Worm (Caenorhabditis elegans) whole organism, L1 larva: ENCODE results near the gene let-413.

ENCODE experiments used
- fkh-10 ChIP-seq: sonication (generic microtip); optimal IDR thresholded peaks from 2 replicates; lab custom pipeline; 2017; ENCODE audit warnings: missing biosample characterization, missing genetic modification reagents, missing genetic modification characterization
- grh-1 ChIP-seq: fragments of 200-800 bp; sonication (Bioruptor generic); IDR thresholded peaks from 2 replicates; pipeline ENCODE4 v1.3.6; 2022; ENCODE audit warnings: missing genetic modification reagents, missing genetic modification characterization, missing compliant biosample characterization
- lin-35 ChIP-seq, 2 experiments: fragments of 150-350 bp; optimal IDR thresholded peaks; 2 replicates each; lab custom pipeline; 2014; ENCODE audit warnings: missing biosample characterization in 2 of 2, missing genetic modification characterization in 2 of 2, missing genetic modification reagents in 2 of 2
- lsy-2 ChIP-seq, 2 experiments: fragments of 150-350 bp; optimal IDR thresholded peaks; 2 replicates each; lab custom pipeline; 2014; ENCODE audit warnings: missing biosample characterization in 2 of 2, missing genetic modification characterization in 2 of 2
- nhr-237 ChIP-seq: fragments of 150-350 bp; optimal IDR thresholded peaks from 2 replicates; lab custom pipeline; 2014; ENCODE audit warnings: missing biosample characterization, missing genetic modification characterization
- nhr-47 ChIP-seq: sonication (generic microtip); optimal IDR thresholded peaks from 2 replicates; lab custom pipeline; 2016; ENCODE audit warnings: mild to moderate bottlenecking, missing genetic modification characterization, moderate library complexity, missing compliant biosample characterization
- nhr-76 ChIP-seq: sonication (generic microtip); optimal IDR thresholded peaks from 2 replicates; lab custom pipeline; 2017; ENCODE audit warnings: missing biosample characterization, missing genetic modification characterization
- nhr-77 ChIP-seq: fragments of 150-350 bp; optimal IDR thresholded peaks from 2 replicates; lab custom pipeline; 2014; ENCODE audit warnings: missing biosample characterization, missing genetic modification characterization
- nhr-90 ChIP-seq: sonication (generic microtip); optimal IDR thresholded peaks from 2 replicates; lab custom pipeline; 2016; ENCODE audit warnings: mild to moderate bottlenecking, missing genetic modification characterization, missing compliant biosample characterization; ENCODE audit not compliant: poor library complexity
- pqm-1 ChIP-seq: sonication (generic microtip); optimal IDR thresholded peaks from 3 replicates; lab custom pipeline; 2017; ENCODE audit warnings: missing biosample characterization, missing genetic modification characterization
- unc-130 ChIP-seq: fragments of 150-350 bp; optimal IDR thresholded peaks from 2 replicates; lab custom pipeline; 2017; ENCODE audit warnings: missing biosample characterization, missing genetic modification characterization, inconsistent platforms
- unc-62 ChIP-seq: fragments of 150-350 bp; optimal IDR thresholded peaks from 2 replicates; lab custom pipeline; 2014; ENCODE audit warnings: missing biosample characterization, missing genetic modification reagents, missing genetic modification characterization
- zag-1 ChIP-seq: fragments of 150-350 bp; optimal IDR thresholded peaks from 2 replicates; lab custom pipeline; 2014; ENCODE audit warnings: missing biosample characterization, missing genetic modification characterization

DNA sequence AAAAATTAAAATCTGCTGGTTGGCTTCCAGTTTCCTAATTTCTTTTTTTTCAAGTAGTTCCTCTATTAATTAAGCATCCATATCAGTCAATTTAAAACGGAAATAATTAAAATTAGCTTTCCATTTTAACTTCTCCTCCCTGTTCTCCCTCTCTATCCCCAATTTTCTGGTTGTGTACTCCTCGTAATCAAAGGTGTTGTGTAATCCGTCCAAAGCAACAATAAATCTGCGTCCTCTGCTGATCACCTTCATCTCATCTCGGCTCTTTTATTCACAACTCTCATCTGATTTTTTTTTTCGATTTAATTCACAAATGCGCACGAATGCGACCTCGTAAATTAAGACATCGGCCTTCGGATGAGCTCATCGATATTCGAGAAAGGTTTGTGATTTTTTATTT is 18.3 kb upstream of the let-413 start, which contains the start of gene Y97E10AR.2:
- TF ChIP-seq nhr-77 (tag; lab: Kevin White, UChicago) (no peak), fkh-10 (GFP tag; lab: Kevin White, UChicago) (no peak), pqm-1 (tag; lab: Kevin White, UChicago) (no peak), grh-1 (no peak), nhr-47 (no peak), zag-1 (tag; lab: Kevin White, UChicago) (no peak), unc-62 (GFP tag; lab: Kevin White, UChicago) (no peak), nhr-237 (tag; lab: Kevin White, UChicago) (no peak), lin-35 (GFP tag; optimal IDR thresholded peaks at IDR 0.05; lab: Kevin White, UChicago) (no peak), nhr-90 (tag; lab: Kevin White, UChicago) (no peak), nhr-76 (tag; lab: Kevin White, UChicago) (no peak), lsy-2 (tag; optimal IDR thresholded peaks at IDR 0.05; lab: Kevin White, UChicago) (no peak), unc-130 (tag; lab: Kevin White, UChicago) (no peak)
